Worm (Caenorhabditis elegans) whole organism, young adult: ENCODE results near the gene clec-250.

Source experiments
- ZK185.1 ChIP-seq: sonication (generic microtip); optimal IDR thresholded peaks from 2 replicates; lab custom pipeline; 2016; ENCODE audit warnings: mild to moderate bottlenecking, missing genetic modification characterization, missing compliant biosample characterization; ENCODE audit not compliant: poor library complexity, severe bottlenecking
- akir-1 ChIP-seq: fragments of 200-800 bp; sonication (Bioruptor generic); optimal IDR thresholded peaks from 2 replicates; lab custom pipeline; 2018; ENCODE audit warnings: mild to moderate bottlenecking, missing genetic modification characterization, moderate library complexity, missing compliant biosample characterization
- attf-5 ChIP-seq: fragments of 200-800 bp; sonication (Bioruptor generic); optimal IDR thresholded peaks from 2 replicates; lab custom pipeline; 2018; ENCODE audit warnings: mild to moderate bottlenecking, missing genetic modification characterization, missing compliant biosample characterization
- ztf-22 ChIP-seq: fragments of 200-800 bp; sonication (Bioruptor generic); optimal IDR thresholded peaks from 2 replicates; lab custom pipeline; 2018; ENCODE audit warnings: mild to moderate bottlenecking, missing genetic modification characterization, moderate library complexity, missing compliant biosample characterization

ce11 chrV:18729324-18729924, 12.6 kb downstream of the clec-250 start, which contains the start of gene asp-19:
- no peak for TF ChIP-seq akir-1 (GFP tag; lab: Kevin White, UChicago)
- no peak for TF ChIP-seq ZK185.1 (tag; lab: Kevin White, UChicago)
- no peak for TF ChIP-seq attf-5 (GFP tag; lab: Kevin White, UChicago)
- no peak for TF ChIP-seq ztf-22 (GFP tag; lab: Kevin White, UChicago)
